Fruit fly (Drosophila melanogaster): Measurements from ENCODE around the gene tkv.

The tkv gene

dm6 chr2L:5271081-5271480, at the start of gene tkv:
Gene tkv, minus strand, starts transcription at chr2L:5271384.
- no peak for TF ChIP-seq CG8478 (optimal IDR thresholded peaks at IDR 0.05)
- no peak for TF ChIP-seq CTCF (optimal IDR thresholded peaks at IDR 0.05)

dm6 chr2L:5320063-5320462, 48.9 kb upstream of the tkv start:
- TF ChIP-seq CTCF (optimal IDR thresholded peaks at IDR 0.05) (no peak), CG8478 (optimal IDR thresholded peaks at IDR 0.05) (no peak)

DNA sequence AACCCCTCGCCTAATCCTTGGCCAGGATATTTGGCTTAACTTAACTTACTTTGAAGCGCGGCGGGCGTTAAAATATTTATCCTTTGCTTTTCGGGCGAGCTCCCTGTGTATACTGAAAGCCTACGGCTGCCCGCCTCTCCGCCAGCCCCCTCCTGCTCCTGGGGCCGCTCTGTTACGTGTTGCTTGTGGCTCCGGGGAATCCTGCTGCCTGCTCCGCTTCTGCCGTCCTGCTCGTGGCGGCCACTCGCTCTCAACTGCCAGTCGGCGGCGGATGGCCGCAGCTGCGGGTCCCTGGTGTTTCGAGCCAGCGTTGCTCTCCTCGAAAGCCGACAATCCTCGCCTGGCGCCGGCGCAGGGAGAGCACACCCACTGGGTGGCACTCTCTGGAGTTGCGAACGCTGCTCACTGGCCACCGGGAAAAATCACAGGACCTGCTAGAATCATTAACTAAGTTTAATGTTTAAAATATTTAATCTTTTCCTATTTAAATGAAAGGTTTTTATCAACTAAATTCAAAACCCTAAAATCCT, 43.5 kb upstream of the tkv start, which contains the start of gene CG14024:
CG14024 (minus strand) TSS at position 266 of the 530 bp plus-strand sequence.
- TF ChIP-seq CTCF (optimal IDR thresholded peaks at IDR 0.05) (no peak), CG8478 (optimal IDR thresholded peaks at IDR 0.05) (no peak)

DNA sequence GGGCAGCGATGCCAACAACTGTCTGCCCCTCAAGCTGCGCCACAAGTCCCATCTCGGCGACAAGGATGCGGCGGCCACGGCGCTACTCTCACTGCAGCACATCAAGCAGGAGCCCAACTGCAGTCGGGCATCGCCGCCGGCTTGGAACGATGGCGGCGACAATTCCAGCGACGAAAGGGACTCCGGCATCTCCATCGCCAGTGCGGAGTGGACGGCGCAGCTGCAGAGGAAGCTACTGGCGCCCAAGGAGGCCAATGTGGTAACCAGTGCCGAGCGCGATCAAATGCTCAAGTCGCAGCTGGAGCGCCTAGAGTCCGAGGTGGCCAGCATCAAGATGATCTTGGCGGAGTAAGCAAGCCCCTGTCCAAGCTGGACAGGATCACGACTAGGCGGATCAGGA, 38.2 kb upstream of the tkv start:
- TF ChIP-seq CG8478 (optimal IDR thresholded peaks at IDR 0.05) = no peak
- no peak for TF ChIP-seq CTCF (optimal IDR thresholded peaks at IDR 0.05)

DNA sequence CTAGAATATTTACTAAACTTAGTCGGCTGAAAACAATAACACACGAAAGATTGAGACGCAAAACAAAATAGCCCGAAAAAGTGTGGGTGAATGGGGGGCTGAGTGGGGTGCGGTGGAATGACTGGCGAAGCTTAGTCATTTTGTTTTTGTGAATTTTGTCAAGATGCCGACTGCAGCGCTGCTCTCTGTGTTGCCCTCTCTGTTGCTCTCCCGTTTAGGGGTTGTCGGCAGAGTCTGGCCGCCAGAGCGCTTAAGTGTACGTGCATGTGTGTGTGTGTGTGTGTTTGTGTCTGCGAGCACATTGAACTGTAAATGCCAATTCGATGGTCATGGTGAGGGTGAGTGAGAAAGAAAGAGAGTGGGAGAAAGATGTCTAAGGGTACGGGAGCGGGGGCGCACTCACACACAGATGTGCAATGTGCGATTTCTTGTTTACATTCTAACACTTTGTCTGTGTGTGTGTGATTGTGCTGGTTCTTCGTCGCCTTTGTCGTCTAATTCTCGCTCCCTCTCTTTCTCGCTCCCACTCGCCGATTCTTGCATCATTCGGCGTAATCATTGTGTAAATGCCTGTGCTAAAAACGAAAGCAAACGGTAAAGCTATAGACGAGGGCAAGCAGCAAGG, 35.3 kb upstream of the tkv start:
- TF ChIP-seq CG8478 (optimal IDR thresholded peaks at IDR 0.05) (no peak), CTCF (optimal IDR thresholded peaks at IDR 0.05) (peak in 1 of 2 experiments; percentile 29)

dm6 chr2L:5305240-5305875, 34.2 kb upstream of the tkv start:
- TF ChIP-seq CTCF (optimal IDR thresholded peaks at IDR 0.05) (peak in 1 of 2 experiments; percentile 14), CG8478 (optimal IDR thresholded peaks at IDR 0.05) (no peak)

DNA sequence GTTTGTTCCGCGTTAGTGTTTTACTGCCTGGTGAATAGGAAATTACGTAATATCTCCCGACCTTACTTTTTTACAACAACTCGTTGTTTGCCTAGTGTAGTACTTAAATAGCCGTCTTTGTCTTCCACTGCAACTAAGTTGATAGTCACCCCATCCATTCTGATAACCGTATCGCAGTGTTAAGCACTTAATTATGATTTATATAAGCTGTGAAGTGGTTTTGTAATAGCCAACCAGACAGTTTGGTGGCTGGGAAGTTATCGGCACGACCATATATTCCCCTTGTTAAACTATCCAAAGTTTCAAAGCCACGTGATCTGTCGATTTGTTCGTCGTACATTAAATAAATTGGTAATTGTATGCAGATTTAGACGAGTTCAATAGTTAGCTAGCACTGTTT, 33.2 kb upstream of the tkv start:
- TF ChIP-seq CG8478 (optimal IDR thresholded peaks at IDR 0.05) = no peak
- no peak for TF ChIP-seq CTCF (optimal IDR thresholded peaks at IDR 0.05)

dm6 chr2L:5303044-5303904, 32.1 kb upstream of the tkv start:
- no peak for TF ChIP-seq CTCF (optimal IDR thresholded peaks at IDR 0.05)
- TF ChIP-seq CG8478 (optimal IDR thresholded peaks at IDR 0.05) = no peak

DNA sequence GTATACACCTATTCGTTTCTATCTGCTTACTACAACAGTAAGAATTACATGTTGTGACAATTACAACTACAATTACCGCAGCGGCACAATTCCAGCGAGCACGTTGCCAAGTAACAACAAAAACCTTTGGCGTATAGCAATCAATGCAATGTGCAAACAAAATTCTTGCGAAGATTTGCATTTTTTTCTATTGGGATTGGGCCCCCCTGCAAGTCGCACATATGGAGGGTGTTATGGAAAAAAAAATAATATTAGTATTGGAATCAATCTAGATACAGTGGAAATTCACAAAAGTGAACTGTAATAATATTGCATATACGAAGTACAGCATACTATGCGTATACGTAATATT, 31.5 kb upstream of the tkv start:
- TF ChIP-seq CG8478 (optimal IDR thresholded peaks at IDR 0.05) (no peak), CTCF (optimal IDR thresholded peaks at IDR 0.05) (no peak)

dm6 chr2L:5302284-5302683, 31.1 kb upstream of the tkv start:
- TF ChIP-seq CTCF (optimal IDR thresholded peaks at IDR 0.05) = no peak
- no peak for TF ChIP-seq CG8478 (optimal IDR thresholded peaks at IDR 0.05)

- TF ChIP-seq CG8478 (optimal IDR thresholded peaks at IDR 0.05) (no peak), CTCF (optimal IDR thresholded peaks at IDR 0.05) (no peak)
Observed at dm6 chr2L:5300785-5301616, 29.8 kb upstream of the tkv start.

- no peak for TF ChIP-seq CG8478 (optimal IDR thresholded peaks at IDR 0.05)
- TF ChIP-seq CTCF (optimal IDR thresholded peaks at IDR 0.05) = no peak
Observed at dm6 chr2L:5300237-5300668, 29.1 kb upstream of the tkv start.

DNA sequence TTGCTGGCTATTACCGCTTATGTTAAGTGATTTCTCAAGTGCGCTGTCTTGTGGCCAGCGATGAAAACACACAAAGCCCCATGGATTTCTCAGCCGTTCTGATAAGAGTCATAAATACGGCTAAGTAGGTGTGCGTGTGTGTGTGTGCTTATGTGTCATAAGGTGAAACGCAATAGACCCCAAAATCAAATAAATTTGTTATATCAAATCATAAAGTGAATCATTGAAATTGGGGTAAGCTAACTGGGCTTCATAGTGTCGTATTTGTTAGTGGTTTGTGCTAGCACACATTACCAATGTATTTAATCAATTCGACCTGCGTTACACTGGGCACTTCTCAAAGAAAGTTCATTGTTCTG, 28.4 kb upstream of the tkv start:
- no peak for TF ChIP-seq CG8478 (optimal IDR thresholded peaks at IDR 0.05)
- no peak for TF ChIP-seq CTCF (optimal IDR thresholded peaks at IDR 0.05)

- no peak for TF ChIP-seq CTCF (optimal IDR thresholded peaks at IDR 0.05)
- no peak for TF ChIP-seq CG8478 (optimal IDR thresholded peaks at IDR 0.05)
Observed at dm6 chr2L:5298978-5299627, 27.9 kb upstream of the tkv start.

Data from S2 (cell line).